Worm (Caenorhabditis elegans) whole organism, L3 larva: ENCODE measurements around the gene eftu-2.

Experiments
- R02D3.7 ChIP-seq: fragments of 150-350 bp; optimal IDR thresholded peaks from 2 replicates; lab custom pipeline; 2014; ENCODE audit warnings: missing biosample characterization, missing genetic modification characterization
- ZK546.5 ChIP-seq: sonication (generic microtip); optimal IDR thresholded peaks from 2 replicates; lab custom pipeline; 2017; ENCODE audit warnings: missing biosample characterization, missing genetic modification characterization
- ceh-28 ChIP-seq: fragments of 150-350 bp; optimal IDR thresholded peaks from 2 replicates; lab custom pipeline; 2014; ENCODE audit warnings: missing biosample characterization, missing genetic modification reagents, missing genetic modification characterization
- ceh-82 ChIP-seq: fragments of 150-350 bp; optimal IDR thresholded peaks from 2 replicates; lab custom pipeline; 2014; ENCODE audit warnings: missing biosample characterization, missing genetic modification characterization
- ceh-9 ChIP-seq: sonication (generic microtip); optimal IDR thresholded peaks from 2 replicates; lab custom pipeline; 2018; ENCODE audit warnings: missing biosample characterization, missing genetic modification characterization
- daf-12 ChIP-seq: fragments of 150-350 bp; optimal IDR thresholded peaks from 2 replicates; lab custom pipeline; 2014; ENCODE audit warnings: missing biosample characterization, missing genetic modification reagents, missing genetic modification characterization
- egl-5 ChIP-seq: fragments of 150-350 bp; optimal IDR thresholded peaks from 2 replicates; lab custom pipeline; 2017; ENCODE audit warnings: missing biosample characterization, missing genetic modification reagents, missing genetic modification characterization, inconsistent platforms
- elt-1 ChIP-seq: fragments of 150-350 bp; optimal IDR thresholded peaks from 2 replicates; lab custom pipeline; 2014; ENCODE audit warnings: missing biosample characterization, missing genetic modification characterization
- elt-2 ChIP-seq: sonication (generic microtip); optimal IDR thresholded peaks from 2 replicates; lab custom pipeline; 2016; ENCODE audit warnings: missing genetic modification reagents, mild to moderate bottlenecking, missing genetic modification characterization, missing compliant biosample characterization
- elt-3 ChIP-seq, 3 experiments: fragments of 150-350 bp in 1 of 3; sonication (generic microtip) in 2 of 3; optimal IDR thresholded peaks; 2 replicates in 2 of 3; 4 replicates in 1 of 3; lab custom pipeline; 2014 to 2017; ENCODE audit warnings: missing biosample characterization in 3 of 3, missing genetic modification characterization in 3 of 3
- eor-1 ChIP-seq, 2 experiments: fragments of 150-350 bp; optimal IDR thresholded peaks; 2 replicates each; lab custom pipeline; 2014 to 2018; ENCODE audit warnings: missing biosample characterization in 2 of 2, missing genetic modification characterization in 2 of 2
- fkh-10 ChIP-seq: sonication (generic microtip); optimal IDR thresholded peaks from 2 replicates; lab custom pipeline; 2017; ENCODE audit warnings: missing biosample characterization, missing genetic modification reagents, missing genetic modification characterization
- hmg-11 ChIP-seq: sonication (generic microtip); optimal IDR thresholded peaks from 2 replicates; lab custom pipeline; 2016; ENCODE audit warnings: missing genetic modification characterization, missing compliant biosample characterization
- jun-1 ChIP-seq: fragments of 150-350 bp; optimal IDR thresholded peaks from 2 replicates; lab custom pipeline; 2014; ENCODE audit warnings: missing biosample characterization, missing genetic modification reagents, missing genetic modification characterization
- lin-15B ChIP-seq: fragments of 150-350 bp; optimal IDR thresholded peaks from 2 replicates; lab custom pipeline; 2014; ENCODE audit warnings: missing biosample characterization, missing genetic modification characterization
- lin-39 ChIP-seq: fragments of 150-350 bp; optimal IDR thresholded peaks from 2 replicates; lab custom pipeline; 2018; ENCODE audit warnings: missing biosample characterization, missing genetic modification reagents, missing genetic modification characterization
- lsy-12 ChIP-seq: sonication (generic microtip); optimal IDR thresholded peaks from 2 replicates; lab custom pipeline; 2016; ENCODE audit warnings: mild to moderate bottlenecking, missing genetic modification characterization, missing compliant biosample characterization
- mml-1 ChIP-seq: fragments of 150-350 bp; sonication (generic microtip); optimal IDR thresholded peaks from 3 replicates; lab custom pipeline; 2014; ENCODE audit warnings: missing biosample characterization, missing genetic modification characterization
- nfya-1 ChIP-seq: sonication (generic microtip); optimal IDR thresholded peaks from 2 replicates; lab custom pipeline; 2017; ENCODE audit warnings: missing genetic modification characterization, mild to moderate bottlenecking, missing compliant biosample characterization, antibody characterized with exemption, moderate library complexity; ENCODE audit not compliant: insufficient read depth
- nhr-11 ChIP-seq: fragments of 150-350 bp; optimal IDR thresholded peaks from 2 replicates; lab custom pipeline; 2014; ENCODE audit warnings: missing biosample characterization, missing genetic modification characterization
- nhr-23 ChIP-seq: fragments of 150-350 bp; optimal IDR thresholded peaks from 2 replicates; lab custom pipeline; 2014; ENCODE audit warnings: missing biosample characterization, missing genetic modification reagents, missing genetic modification characterization
- nhr-28 ChIP-seq: fragments of 150-350 bp; optimal IDR thresholded peaks from 2 replicates; lab custom pipeline; 2014; ENCODE audit warnings: missing biosample characterization, missing genetic modification characterization
- nhr-76 ChIP-seq: fragments of 150-350 bp; sonication (generic microtip); optimal IDR thresholded peaks from 5 replicates; lab custom pipeline; 2014; ENCODE audit warnings: missing biosample characterization, missing genetic modification characterization
- nhr-77 ChIP-seq: fragments of 150-350 bp; optimal IDR thresholded peaks from 2 replicates; lab custom pipeline; 2014; ENCODE audit warnings: missing biosample characterization, missing genetic modification characterization
- pqm-1 ChIP-seq: fragments of 150-350 bp; optimal IDR thresholded peaks from 2 replicates; lab custom pipeline; 2017; ENCODE audit warnings: missing biosample characterization, missing genetic modification characterization, inconsistent platforms
- sea-2 ChIP-seq: fragments of 150-350 bp; sonication (generic microtip); optimal IDR thresholded peaks from 4 replicates; lab custom pipeline; 2014; ENCODE audit warnings: missing biosample characterization, missing genetic modification reagents, missing genetic modification characterization
- snpc-4 ChIP-seq: fragments of 150-350 bp; optimal IDR thresholded peaks from 2 replicates; lab custom pipeline; 2014; ENCODE audit warnings: missing biosample characterization, missing genetic modification characterization
- unc-62 ChIP-seq: fragments of 150-350 bp; sonication (generic microtip); optimal IDR thresholded peaks from 4 replicates; lab custom pipeline; 2014; ENCODE audit warnings: missing biosample characterization, missing genetic modification reagents, missing genetic modification characterization
- ztf-11 ChIP-seq: fragments of 150-350 bp; optimal IDR thresholded peaks from 2 replicates; lab custom pipeline; 2014; ENCODE audit warnings: missing biosample characterization, missing genetic modification characterization

The eftu-2 gene

DNA sequence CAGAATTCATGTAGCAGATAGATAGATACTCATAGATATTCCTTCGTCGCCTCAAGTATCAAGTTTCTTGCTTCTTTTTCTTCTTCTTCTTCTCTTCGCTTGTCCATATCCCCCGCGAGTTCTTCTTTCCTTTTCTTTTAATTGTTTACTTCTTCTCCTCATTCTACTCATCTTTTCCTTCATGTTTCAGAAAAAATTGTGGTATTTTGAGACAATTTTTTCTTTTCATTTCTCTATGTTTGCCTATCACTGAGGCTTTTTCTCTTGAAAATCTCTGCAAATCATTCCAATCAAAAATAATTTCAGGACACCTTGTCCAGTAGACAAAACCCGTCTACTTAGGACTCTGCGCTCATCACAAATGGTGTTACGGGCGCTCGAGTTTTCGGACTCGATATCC, 16.4 kb upstream of the eftu-2 start, which contains the start of gene T04C9.1:
Gene T04C9.1, plus strand, starts transcription at position 301 of the 400 bp plus-strand sequence.
- no peak for TF ChIP-seq elt-2
- no peak for TF ChIP-seq mml-1
- no peak for TF ChIP-seq nfya-1 (tag; lab: Kevin White, UChicago)
- no peak for TF ChIP-seq nhr-76 (tag; lab: Kevin White, UChicago)
- no peak for TF ChIP-seq elt-1 (tag; lab: Kevin White, UChicago)
- no peak for TF ChIP-seq sea-2
- no peak for TF ChIP-seq jun-1 (tag; lab: Kevin White, UChicago)
- no peak for TF ChIP-seq egl-5 (tag; lab: Kevin White, UChicago)

DNA sequence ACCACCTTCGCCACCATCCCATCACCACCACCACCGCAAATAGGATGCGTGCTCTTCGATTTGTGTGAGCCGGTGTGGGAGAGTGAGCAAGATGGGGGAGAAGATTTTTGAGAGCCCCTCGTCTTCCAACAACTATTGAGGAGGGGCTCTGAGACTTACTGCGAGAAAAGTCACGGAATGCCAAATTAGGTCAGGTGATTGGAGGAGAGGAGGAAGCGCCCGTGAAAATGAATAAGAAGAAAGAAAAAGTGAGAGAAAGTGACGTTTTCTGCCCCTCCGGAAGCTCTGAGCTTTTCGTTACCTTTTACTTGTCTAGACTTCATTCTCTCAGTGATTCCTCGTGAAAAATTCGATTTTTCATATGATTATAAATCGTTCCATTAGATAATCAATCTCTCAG, 10.7 kb upstream of the eftu-2 start:
- no peak for TF ChIP-seq lin-39 (tag; lab: Kevin White, UChicago)
- no peak for TF ChIP-seq ceh-28 (tag; lab: Kevin White, UChicago)
- TF ChIP-seq ceh-9 (tag; lab: Kevin White, UChicago) = no peak
- no peak for TF ChIP-seq lin-15B (tag; lab: Kevin White, UChicago)
- no peak for TF ChIP-seq mml-1
- no peak for TF ChIP-seq hmg-11
- no peak for TF ChIP-seq ztf-11 (tag; lab: Kevin White, UChicago)
- no peak for TF ChIP-seq ZK546.5
- TF ChIP-seq lsy-12 (tag; lab: Kevin White, UChicago) = no peak

- no peak for TF ChIP-seq eor-1 (tag; optimal IDR thresholded peaks at IDR 0.05; lab: Kevin White, UChicago)
- TF ChIP-seq elt-3 (tag; optimal IDR thresholded peaks at IDR 0.05; lab: Kevin White, UChicago) = no peak
- no peak for TF ChIP-seq unc-62 (GFP tag; lab: Kevin White, UChicago)
- TF ChIP-seq daf-12 (tag; lab: Kevin White, UChicago) = no peak
- no peak for TF ChIP-seq ceh-82 (tag; lab: Kevin White, UChicago)
- TF ChIP-seq pqm-1 (tag; lab: Kevin White, UChicago) = no peak
- TF ChIP-seq lsy-12 (tag; lab: Kevin White, UChicago) = no peak
- TF ChIP-seq fkh-10 (GFP tag; lab: Kevin White, UChicago) = peak; percentile 1
- TF ChIP-seq nfya-1 (tag; lab: Kevin White, UChicago) = peak; percentile 67
- TF ChIP-seq lin-39 (tag; lab: Kevin White, UChicago) = peak; percentile 70
- TF ChIP-seq hmg-11 = peak; percentile 59
These were observed 9.7 kb upstream of the eftu-2 start for ce11 chrIII:5999629-6000028.

DNA sequence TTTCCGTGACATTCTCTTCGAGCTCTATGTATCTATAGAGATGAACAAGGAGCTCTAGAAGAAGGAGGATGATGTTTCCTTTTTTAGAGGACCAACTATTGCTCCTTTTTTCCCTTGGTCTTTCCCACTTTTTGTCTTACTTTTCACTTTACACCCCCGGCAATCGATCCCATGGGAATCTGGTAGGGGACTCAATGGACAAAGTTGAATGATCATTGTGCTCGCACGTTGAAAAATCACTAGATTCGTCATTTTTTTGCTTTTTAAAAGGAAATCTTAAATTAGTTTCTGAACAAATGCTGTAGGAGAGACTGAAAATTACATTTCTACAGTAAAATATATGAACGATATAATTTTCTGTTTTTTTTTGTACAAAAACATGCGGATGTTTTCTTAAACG, 7.3 kb upstream of the eftu-2 start:
- TF ChIP-seq ZK546.5 (no peak), jun-1 (tag; lab: Kevin White, UChicago) (no peak), snpc-4 (tag; lab: Kevin White, UChicago) (no peak), nhr-23 (tag; lab: Kevin White, UChicago) (no peak), fkh-10 (GFP tag; lab: Kevin White, UChicago) (no peak), lin-39 (tag; lab: Kevin White, UChicago) (peak; percentile 16)

DNA sequence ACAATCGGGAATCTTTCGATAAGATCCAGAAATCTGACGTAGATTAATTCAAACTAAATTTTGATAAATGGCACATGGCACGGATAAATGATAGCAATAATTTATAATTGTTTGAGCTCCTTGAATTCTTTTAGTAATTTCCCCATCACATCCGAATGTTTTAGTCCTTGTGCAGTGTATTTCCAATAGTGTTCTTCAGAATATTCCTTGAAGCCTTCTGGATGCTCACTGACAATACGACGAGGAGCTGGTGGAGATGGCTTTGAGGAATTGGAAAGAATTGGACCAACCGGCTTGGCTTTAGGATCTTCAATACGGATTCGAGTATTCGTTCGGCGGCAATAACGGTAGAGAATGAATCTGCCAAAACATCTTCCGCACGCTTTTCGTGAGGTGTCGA, 2.9 kb upstream of the eftu-2 start:
- TF ChIP-seq nhr-77 (tag; lab: Kevin White, UChicago) = peak; percentile 2
- TF ChIP-seq R02D3.7 = no peak

ce11 chrIII:6011310-6011709, 1.9 kb downstream of the eftu-2 start:
- TF ChIP-seq nfya-1 (tag; lab: Kevin White, UChicago) (no peak), nhr-11 (tag; lab: Kevin White, UChicago) (no peak), R02D3.7 (no peak), nhr-28 (tag; lab: Kevin White, UChicago) (no peak), snpc-4 (tag; lab: Kevin White, UChicago) (no peak), elt-2 (no peak), nhr-23 (tag; lab: Kevin White, UChicago) (no peak), ceh-28 (tag; lab: Kevin White, UChicago) (no peak), nhr-76 (tag; lab: Kevin White, UChicago) (no peak), elt-3 (tag; optimal IDR thresholded peaks at IDR 0.05; lab: Kevin White, UChicago) (no peak)
